Fruit fly (Drosophila melanogaster) whole organism, embryonic: Measurements from ENCODE around the gene UQCR-6.4L.
A peak's percentile ranks its signal among the peaks of the same experiment; 100 is the strongest.

Source experiments
- CG10209 ChIP-seq: fragments of 200-800 bp; sonication (Bioruptor generic); optimal IDR thresholded peaks from 3 replicates; lab custom pipeline; 2017; ENCODE audit warnings: missing biosample characterization, mild to moderate bottlenecking, missing genetic modification characterization, missing genetic modification reagents
- CG10654 ChIP-seq: fragments of 200-800 bp; sonication (Bioruptor generic); optimal IDR thresholded peaks from 2 replicates; lab custom pipeline; 2016; ENCODE audit warnings: missing biosample characterization, missing genetic modification characterization
- CG11560 ChIP-seq: fragments of 200-800 bp; sonication (Bioruptor generic); IDR thresholded peaks from 3 replicates; pipeline ENCODE4 v1.3.6; 2022; ENCODE audit warnings: missing biosample characterization, missing genetic modification characterization
- CG42726 ChIP-seq: fragments of 200-800 bp; sonication (Bioruptor generic); IDR thresholded peaks from 2 replicates; pipeline ENCODE4 v1.3.6; 2022; ENCODE audit warnings: missing biosample characterization, missing genetic modification characterization; ENCODE audit not compliant: partially characterized antibody
- CG8359 ChIP-seq: fragments of 200-800 bp; sonication (Bioruptor generic); optimal IDR thresholded peaks from 2 replicates; lab custom pipeline; 2017; ENCODE audit warnings: missing biosample characterization, mild to moderate bottlenecking, missing genetic modification characterization, borderline replicate concordance
- Dad ChIP-seq: fragments of 200-800 bp; sonication (Bioruptor generic); optimal IDR thresholded peaks from 3 replicates; lab custom pipeline; 2016; ENCODE audit warnings: missing biosample characterization, missing genetic modification characterization
- Dbx ChIP-seq: fragments of 200-800 bp; sonication (Bioruptor generic); IDR thresholded peaks from 3 replicates; pipeline ENCODE4 v1.3.6; 2022; ENCODE audit warnings: missing biosample characterization, missing genetic modification characterization
- E2f2 ChIP-seq: fragments of 200-800 bp; sonication (Bioruptor generic); IDR thresholded peaks from 2 replicates; pipeline ENCODE4 v1.3.6; 2022; ENCODE audit warnings: missing biosample characterization, missing genetic modification characterization
- HLH4C ChIP-seq: fragments of 200-800 bp; sonication (Bioruptor generic); IDR thresholded peaks from 3 replicates; pipeline ENCODE4 v1.3.6; 2022; ENCODE audit warnings: missing biosample characterization, missing genetic modification characterization; ENCODE audit not compliant: partially characterized antibody
- Lpt ChIP-seq: fragments of >200 bp; optimal IDR thresholded peaks from 2 replicates; lab custom pipeline; 2018; ENCODE audit warnings: missing biosample characterization, missing genetic modification characterization
- Meics ChIP-seq: fragments of 200-800 bp; sonication (Bioruptor generic); optimal IDR thresholded peaks from 2 replicates; lab custom pipeline; 2017; ENCODE audit warnings: missing biosample characterization, mild to moderate bottlenecking, missing genetic modification characterization
- Xbp1 ChIP-seq: fragments of 200-800 bp; sonication (Bioruptor generic); optimal IDR thresholded peaks from 3 replicates; lab custom pipeline; 2016; ENCODE audit warnings: missing biosample characterization, mild to moderate bottlenecking, missing genetic modification characterization
- esg ChIP-seq: fragments of 200-800 bp; sonication (Bioruptor generic); conservative IDR thresholded peaks from 2 replicates; pipeline ENCODE4 v1.3.6; 2022; ENCODE audit warnings: missing biosample characterization, missing genetic modification characterization
- gfzf ChIP-seq: fragments of 200-800 bp; sonication (Bioruptor generic); optimal IDR thresholded peaks from 2 replicates; lab custom pipeline; 2016; ENCODE audit warnings: missing biosample characterization, mild to moderate bottlenecking, missing genetic modification characterization, moderate library complexity
- pb ChIP-seq: fragments of 200-800 bp; sonication (Bioruptor generic); optimal IDR thresholded peaks from 3 replicates; lab custom pipeline; 2016; ENCODE audit warnings: missing biosample characterization, missing genetic modification characterization

Gene UQCR-6.4L

dm6 chr3L:16615132-16615709 lies 48.7 kb downstream of the UQCR-6.4L start, which contains the start of gene Mo25 (continued):
- no peak for TF ChIP-seq Dad (GFP tag; lab: Kevin White, UChicago)
- TF ChIP-seq CG10654 (GFP tag; lab: Kevin White, UChicago) = no peak
- TF ChIP-seq CG11560 = no peak
- TF ChIP-seq CG10209 (GFP tag; lab: Kevin White, UChicago) = peak; percentile 3
- TF ChIP-seq CG42726 (GFP tag; lab: Robert Waterston, UW) = peak; percentile 47; the same call in 1 of the 2 replicates
- TF ChIP-seq Meics (GFP tag; lab: Kevin White, UChicago) = peak; percentile 34
- peak; percentile 53 for TF ChIP-seq Xbp1 (GFP tag; lab: Kevin White, UChicago)
- TF ChIP-seq pb (GFP tag; lab: Kevin White, UChicago) = no peak
- TF ChIP-seq E2f2 = peak; percentile 86
- no peak for TF ChIP-seq Lpt (GFP tag; lab: Kevin White, UChicago)
- no peak for TF ChIP-seq gfzf (GFP tag; lab: Kevin White, UChicago)
- no peak for TF ChIP-seq esg
- no peak for TF ChIP-seq CG8359 (GFP tag; lab: Kevin White, UChicago)
- TF ChIP-seq Dbx (GFP tag; lab: Robert Waterston, UW) = peak; percentile 74; the same call in 2 of the 3 replicates
- TF ChIP-seq HLH4C (GFP tag; lab: Robert Waterston, UW) = peak; percentile 66; the same call in 2 of the 3 replicates
